Fruit fly (Drosophila melanogaster): Measurements from ENCODE around the gene GstD11.

GstD11 gene

dm6 chr3R:12413274-12413958, 30.3 kb downstream of the GstD11 start, which contains the start of the genes Dip-C and pps:
Dip-C (minus strand) TSS chr3R:12413759.
pps (plus strand) TSS chr3R:12413828.
- TF ChIP-seq Sox14 (GFP tag; optimal IDR thresholded peaks at IDR 0.05) (peak; percentile 63), CG32006 (GFP tag; optimal IDR thresholded peaks at IDR 0.05) (no peak), CG8319 (GFP tag; optimal IDR thresholded peaks at IDR 0.05) (no peak), Eip78C (GFP tag) (no peak), CG6854 (GFP tag; optimal IDR thresholded peaks at IDR 0.05) (peak; percentile 51), CG8119 (GFP tag; IDR thresholded peaks at IDR 0.05) (no peak), CG3032 (tag; optimal IDR thresholded peaks at IDR 0.05) (peak; percentile 10), esn (GFP tag; optimal IDR thresholded peaks at IDR 0.05) (peak; percentile 32)

dm6 chr3R:12422379-12422975, 39.3 kb downstream of the GstD11 start, which contains the start of the genes Scgbeta and CG17202:
Scgbeta (minus strand) TSS chr3R:12422429.
CG17202 (plus strand) TSS chr3R:12422768.
- no peak for TF ChIP-seq CG34406 (GFP tag; optimal IDR thresholded peaks at IDR 0.05)
- no peak for TF ChIP-seq OdsH (GFP tag; optimal IDR thresholded peaks at IDR 0.05)
- TF ChIP-seq esn (GFP tag; optimal IDR thresholded peaks at IDR 0.05) = peak; percentile 28

- no peak for TF ChIP-seq Eip78C (GFP tag)
- TF ChIP-seq CG6276 (GFP tag; optimal IDR thresholded peaks at IDR 0.05) = no peak
- no peak for TF ChIP-seq ss (GFP tag; optimal IDR thresholded peaks at IDR 0.05)
- TF ChIP-seq CG3919 (GFP tag; optimal IDR thresholded peaks at IDR 0.05) = no peak
- TF ChIP-seq CG10669 (GFP tag; optimal IDR thresholded peaks at IDR 0.05) = no peak
- no peak for TF ChIP-seq CG1621 (tag; optimal IDR thresholded peaks at IDR 0.05)
- no peak for TF ChIP-seq dsx (GFP tag; optimal IDR thresholded peaks at IDR 0.05; ENCODE audit: poor library complexity, severe bottlenecking)
- TF ChIP-seq CG8119 (GFP tag; IDR thresholded peaks at IDR 0.05) = no peak
- TF ChIP-seq vri (GFP tag; optimal IDR thresholded peaks at IDR 0.05) = no peak
- no peak for TF ChIP-seq Eip75B (GFP tag; optimal IDR thresholded peaks at IDR 0.05)
- no peak for TF ChIP-seq CG15336 (GFP tag; IDR thresholded peaks at IDR 0.05)
- TF ChIP-seq Eip93F (GFP tag; optimal IDR thresholded peaks at IDR 0.05) = no peak
These were observed 40.9 kb downstream of the GstD11 start for dm6 chr3R:12423997-12424396.

- TF ChIP-seq CG31627 (GFP tag; optimal IDR thresholded peaks at IDR 0.05) (peak; percentile 29), esn (GFP tag; optimal IDR thresholded peaks at IDR 0.05) (peak; percentile 17), CG32006 (GFP tag; optimal IDR thresholded peaks at IDR 0.05) (no peak), svp (GFP tag) (no peak), CG11762 (GFP tag; optimal IDR thresholded peaks at IDR 0.05; ENCODE audit: insufficient read depth) (no peak), CG3032 (tag; optimal IDR thresholded peaks at IDR 0.05) (peak; percentile 5), Hr39 (GFP tag; optimal IDR thresholded peaks at IDR 0.05) (no peak), topi (GFP tag; optimal IDR thresholded peaks at IDR 0.05) (no peak), Eip78C (GFP tag) (peak; percentile 69), CG8319 (GFP tag; optimal IDR thresholded peaks at IDR 0.05) (no peak), fd85E (GFP tag; optimal IDR thresholded peaks at IDR 0.05) (no peak), CG16779 (tag; optimal IDR thresholded peaks at IDR 0.05) (no peak), CG7368 (GFP tag; optimal IDR thresholded peaks at IDR 0.05) (no peak), Sox15 (GFP tag; optimal IDR thresholded peaks at IDR 0.05) (no peak), CG8632 (GFP tag; optimal IDR thresholded peaks at IDR 0.05) (no peak), Sox102F (GFP tag; optimal IDR thresholded peaks at IDR 0.05) (no peak), Eip93F (GFP tag; optimal IDR thresholded peaks at IDR 0.05) (no peak), Eip75B (GFP tag; optimal IDR thresholded peaks at IDR 0.05) (no peak), CG6854 (GFP tag; optimal IDR thresholded peaks at IDR 0.05) (no peak), lz (GFP tag; optimal IDR thresholded peaks at IDR 0.05) (no peak), CG1621 (tag; optimal IDR thresholded peaks at IDR 0.05) (peak; percentile 20), Smox (GFP tag; optimal IDR thresholded peaks at IDR 0.05) (no peak), fkh (GFP tag; optimal IDR thresholded peaks at IDR 0.05) (no peak)
These were observed 42.6 kb downstream of the GstD11 start, which contains the start of gene Pp1-87B for dm6 chr3R:12425510-12426309. Pp1-87B (minus strand) TSS chr3R:12425917.

Measured in whole organism, prepupa.